Worm (Caenorhabditis elegans): ENCODE measurements around the gene rpap-2.

DNA sequence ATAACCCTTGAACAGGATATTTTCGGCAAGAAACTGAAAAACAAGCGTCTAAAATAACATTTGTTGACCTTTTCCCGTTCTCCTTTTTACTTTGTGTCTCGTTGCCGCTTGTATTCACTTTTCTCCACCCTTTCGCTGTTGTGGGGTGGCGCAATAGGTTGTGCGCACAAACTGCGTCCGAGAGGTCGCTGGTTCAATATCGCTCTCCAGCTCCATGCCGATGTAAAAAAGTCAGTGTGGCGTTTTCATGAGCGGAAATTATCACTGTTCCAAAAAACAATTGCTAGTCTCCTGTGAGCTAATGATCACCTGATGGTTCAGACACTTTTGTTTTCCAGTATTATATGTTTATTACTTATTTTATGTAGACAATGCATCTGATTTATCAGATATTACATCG is 30.2 kb upstream of the rpap-2 start:
- TF ChIP-seq nhr-25 (tag; optimal IDR thresholded peaks at IDR 0.05; ENCODE audit: borderline replicate concordance, insufficient read depth), result peak; percentile 54
- no peak for TF ChIP-seq nhr-10 (tag; optimal IDR thresholded peaks at IDR 0.05)
- peak; percentile 21; the same call in 1 of the 2 replicates for TF ChIP-seq Y105C5A.15 (GFP tag; IDR thresholded peaks at IDR 0.05)
- peak; percentile 76 for TF ChIP-seq mep-1 (tag; optimal IDR thresholded peaks at IDR 0.05)
